Worm (Caenorhabditis elegans) whole organism, early embryonic: ENCODE data around the gene pak-2.

Experiments used
- B0310.2 ChIP-seq: sonication (generic microtip); optimal IDR thresholded peaks from 2 replicates; lab custom pipeline; 2016; ENCODE audit warnings: mild to moderate bottlenecking, missing genetic modification characterization, missing compliant biosample characterization
- ceh-13 ChIP-seq: fragments of 200-800 bp; sonication (Bioruptor generic); optimal IDR thresholded peaks from 2 replicates; lab custom pipeline; 2018; ENCODE audit warnings: mild to moderate bottlenecking, missing genetic modification characterization, missing compliant biosample characterization
- scrt-1 ChIP-seq: fragments of 200-800 bp; sonication (Bioruptor generic); IDR thresholded peaks from 2 replicates; pipeline ENCODE4 v1.3.6; 2022; ENCODE audit warnings: missing genetic modification characterization, missing compliant biosample characterization

- TF ChIP-seq ceh-13, result no peak
- TF ChIP-seq scrt-1 (GFP tag; lab: Robert Waterston, UW), result no peak
- no peak for TF ChIP-seq B0310.2 (tag; lab: Kevin White, UChicago)
Measured at ce11 chrV:11056484-11056883, 17.3 kb upstream of the pak-2 start.
